Worm (Caenorhabditis elegans): ENCODE data around the gene C45G9.6.
"Not testable (repeated sequence)": the region's sequence is repeated elsewhere in the genome, so short reads cannot be mapped to it uniquely, and the experiment has no call there.

- not testable (repeated sequence) for TF ChIP-seq ama-1 (optimal IDR thresholded peaks at IDR 0.05); ztf-1 (GFP tag; conservative IDR thresholded peaks at IDR 0.05)
Observed at ce11 chrIII:5062406-5062805, 26.1 kb downstream of the C45G9.6 start, which contains the start of gene C45G9.4.
